Worm (Caenorhabditis elegans) whole organism, L4 larva: ENCODE measurements around the gene nhr-184.

ENCODE experiments used
- Y105C5A.15 ChIP-seq: fragments of 200-800 bp; sonication (Bioruptor generic); IDR thresholded peaks from 2 replicates; pipeline ENCODE4 v1.3.6; 2022; ENCODE audit warnings: missing genetic modification characterization, missing compliant biosample characterization
- Y48G9A.11 ChIP-seq: fragments of 200-800 bp; sonication (Bioruptor generic); IDR thresholded peaks from 2 replicates; pipeline ENCODE4 v1.3.6; 2022; ENCODE audit warnings: missing genetic modification reagents, missing genetic modification characterization, missing compliant biosample characterization
- Y5F2A.4 ChIP-seq: fragments of 200-800 bp; sonication (Bioruptor generic); optimal IDR thresholded peaks from 2 replicates; lab custom pipeline; 2018; ENCODE audit warnings: mild to moderate bottlenecking, missing genetic modification characterization, missing compliant biosample characterization
- ZK337.2 ChIP-seq: fragments of 200-800 bp; sonication (Bioruptor generic); IDR thresholded peaks from 2 replicates; pipeline ENCODE4 v1.3.6; 2022; ENCODE audit warnings: missing genetic modification reagents, missing genetic modification characterization, missing compliant biosample characterization
- ama-1 ChIP-seq: fragments of 150-350 bp; optimal IDR thresholded peaks from 2 replicates; lab custom pipeline; 2014; ENCODE audit warnings: inconsistent platforms, mixed read lengths
- arid-1 ChIP-seq: fragments of 200-800 bp; sonication (Bioruptor generic); conservative IDR thresholded peaks from 2 replicates; pipeline ENCODE4 v1.3.6; 2022; ENCODE audit warnings: missing genetic modification reagents, missing genetic modification characterization, missing compliant biosample characterization
- attf-4 ChIP-seq: sonication (generic microtip); optimal IDR thresholded peaks from 3 replicates; lab custom pipeline; 2017; ENCODE audit warnings: missing biosample characterization, missing genetic modification characterization
- ceh-44 ChIP-seq: fragments of 200-800 bp; sonication (Bioruptor generic); IDR thresholded peaks from 2 replicates; pipeline ENCODE4 v1.3.6; 2022; ENCODE audit warnings: missing genetic modification reagents, missing genetic modification characterization, missing compliant biosample characterization
- ceh-62 ChIP-seq: sonication (generic microtip); optimal IDR thresholded peaks from 2 replicates; lab custom pipeline; 2017; ENCODE audit warnings: missing biosample characterization, missing genetic modification characterization
- ceh-82 ChIP-seq: sonication (generic microtip); optimal IDR thresholded peaks from 2 replicates; lab custom pipeline; 2017; ENCODE audit warnings: missing biosample characterization, missing genetic modification characterization
- cey-2 ChIP-seq: sonication (generic microtip); optimal IDR thresholded peaks from 3 replicates; lab custom pipeline; 2017; ENCODE audit warnings: missing genetic modification characterization, mild to moderate bottlenecking, missing compliant biosample characterization, antibody characterized with exemption, borderline replicate concordance; ENCODE audit not compliant: insufficient read depth
- ctbp-1 ChIP-seq: fragments of 200-800 bp; sonication (Bioruptor generic); IDR thresholded peaks from 2 replicates; pipeline ENCODE4 v1.3.6; 2022; ENCODE audit warnings: missing genetic modification reagents, missing genetic modification characterization, missing compliant biosample characterization
- daf-12 ChIP-seq: fragments of 150-350 bp; optimal IDR thresholded peaks from 2 replicates; lab custom pipeline; 2014; ENCODE audit warnings: missing biosample characterization, missing genetic modification reagents, missing genetic modification characterization
- daf-16 ChIP-seq, 3 experiments: sonication (generic microtip); optimal IDR thresholded peaks; 2 replicates each; lab custom pipeline; 2016 to 2017; ENCODE audit warnings: missing genetic modification characterization in 3 of 3, missing genetic modification reagents in 3 of 3, mild to moderate bottlenecking in 2 of 3, missing compliant biosample characterization in 2 of 3, missing biosample characterization in 1 of 3, moderate library complexity in 1 of 3
- dmd-6 ChIP-seq: fragments of 200-800 bp; sonication (Bioruptor generic); IDR thresholded peaks from 2 replicates; pipeline ENCODE4 v1.3.6; 2022; ENCODE audit warnings: missing genetic modification reagents, missing genetic modification characterization, missing compliant biosample characterization
- duxl-1 ChIP-seq: sonication (generic microtip); optimal IDR thresholded peaks from 2 replicates; lab custom pipeline; 2016; ENCODE audit warnings: mild to moderate bottlenecking, missing genetic modification characterization, moderate library complexity, missing compliant biosample characterization; ENCODE audit not compliant: poor library complexity
- dve-1 ChIP-seq: sonication (generic microtip); optimal IDR thresholded peaks from 2 replicates; lab custom pipeline; 2017; ENCODE audit warnings: antibody characterized with exemption, mild to moderate bottlenecking, missing genetic modification characterization, missing compliant biosample characterization; ENCODE audit not compliant: insufficient read depth
- fkh-10 ChIP-seq: fragments of 150-350 bp; optimal IDR thresholded peaks from 2 replicates; lab custom pipeline; 2014; ENCODE audit warnings: missing biosample characterization, missing genetic modification reagents, missing genetic modification characterization
- fos-1 ChIP-seq: fragments of 150-350 bp; optimal IDR thresholded peaks from 2 replicates; lab custom pipeline; 2014; ENCODE audit warnings: missing biosample characterization, missing genetic modification characterization
- gei-8 ChIP-seq: fragments of 200-800 bp; sonication (Bioruptor generic); optimal IDR thresholded peaks from 2 replicates; lab custom pipeline; 2018; ENCODE audit warnings: mild to moderate bottlenecking, missing genetic modification characterization, missing compliant biosample characterization
- hlh-11 ChIP-seq: fragments of 200-800 bp; sonication (Bioruptor generic); optimal IDR thresholded peaks from 2 replicates; lab custom pipeline; 2018; ENCODE audit warnings: mild to moderate bottlenecking, missing genetic modification characterization, missing compliant biosample characterization
- hlh-30 ChIP-seq: sonication (generic microtip); optimal IDR thresholded peaks from 2 replicates; lab custom pipeline; 2017; ENCODE audit warnings: antibody characterized with exemption, mild to moderate bottlenecking, missing genetic modification characterization, missing compliant biosample characterization; ENCODE audit not compliant: insufficient read depth
- hmg-1.1 ChIP-seq: fragments of 200-800 bp; sonication (Bioruptor generic); IDR thresholded peaks from 2 replicates; pipeline ENCODE4 v1.3.6; 2022; ENCODE audit warnings: missing genetic modification reagents, missing genetic modification characterization, missing compliant biosample characterization
- lin-1 ChIP-seq: fragments of 200-800 bp; sonication (Bioruptor generic); IDR thresholded peaks from 2 replicates; pipeline ENCODE4 v1.3.6; 2022; ENCODE audit warnings: missing genetic modification reagents, missing genetic modification characterization, missing compliant biosample characterization
- lin-15B ChIP-seq: fragments of 150-350 bp; sonication (generic microtip); optimal IDR thresholded peaks from 3 replicates; lab custom pipeline; 2014; ENCODE audit warnings: missing biosample characterization, missing genetic modification characterization
- lin-29 ChIP-seq: fragments of 200-800 bp; sonication (Bioruptor generic); IDR thresholded peaks from 2 replicates; pipeline ENCODE4 v1.3.6; 2022; ENCODE audit warnings: missing genetic modification reagents, missing genetic modification characterization, missing compliant biosample characterization
- lin-39 ChIP-seq: fragments of 150-350 bp; optimal IDR thresholded peaks from 2 replicates; lab custom pipeline; 2014; ENCODE audit warnings: missing biosample characterization, missing genetic modification reagents, missing genetic modification characterization
- madf-5 ChIP-seq, 2 experiments: fragments of 200-800 bp; sonication (Bioruptor generic); IDR thresholded peaks; 2 replicates each; pipeline ENCODE4 v1.3.6; 2022; ENCODE audit warnings: missing compliant biosample characterization in 2 of 2, missing genetic modification characterization in 2 of 2
- mdt-29 ChIP-seq: fragments of 200-800 bp; sonication (Bioruptor generic); IDR thresholded peaks from 2 replicates; pipeline ENCODE4 v1.3.6; 2022; ENCODE audit warnings: missing genetic modification reagents, missing genetic modification characterization, missing compliant biosample characterization
- mep-1 ChIP-seq: fragments of 150-350 bp; sonication (generic microtip); optimal IDR thresholded peaks from 3 replicates; lab custom pipeline; 2014; ENCODE audit warnings: missing biosample characterization, missing genetic modification characterization
- nhr-102 ChIP-seq: sonication (generic microtip); optimal IDR thresholded peaks from 2 replicates; lab custom pipeline; 2016; ENCODE audit warnings: mild to moderate bottlenecking, missing genetic modification characterization, moderate library complexity, missing compliant biosample characterization
- nhr-11 ChIP-seq: fragments of 150-350 bp; optimal IDR thresholded peaks from 2 replicates; lab custom pipeline; 2014; ENCODE audit warnings: missing biosample characterization, missing genetic modification characterization
- nhr-237 ChIP-seq: sonication (generic microtip); optimal IDR thresholded peaks from 2 replicates; lab custom pipeline; 2017; ENCODE audit warnings: missing biosample characterization, missing genetic modification characterization
- nhr-28 ChIP-seq: fragments of 150-350 bp; optimal IDR thresholded peaks from 2 replicates; lab custom pipeline; 2014; ENCODE audit warnings: missing biosample characterization, missing genetic modification characterization
- nhr-6 ChIP-seq: fragments of 150-350 bp; optimal IDR thresholded peaks from 2 replicates; lab custom pipeline; 2014; ENCODE audit warnings: missing biosample characterization, missing genetic modification characterization
- pha-4 ChIP-seq, 2 experiments: fragments of 150-350 bp in 1 of 2; fragments of 200-800 bp in 1 of 2; sonication (Bioruptor generic) in 1 of 2; IDR thresholded peaks in 1 of 2; optimal IDR thresholded peaks in 1 of 2; 2 replicates each; pipeline versions ENCODE4 v1.3.6 to Lab custom; 2014 to 2022; ENCODE audit warnings: missing genetic modification characterization in 2 of 2, missing genetic modification reagents in 2 of 2, missing biosample characterization in 1 of 2, missing compliant biosample characterization in 1 of 2
- php-3 ChIP-seq: fragments of 200-800 bp; sonication (Bioruptor generic); IDR thresholded peaks from 2 replicates; pipeline ENCODE4 v1.3.6; 2022; ENCODE audit warnings: missing genetic modification reagents, missing genetic modification characterization, missing compliant biosample characterization
- pqm-1 ChIP-seq: sonication (generic microtip); optimal IDR thresholded peaks from 2 replicates; lab custom pipeline; 2017; ENCODE audit warnings: missing biosample characterization, missing genetic modification characterization
- sdz-12 ChIP-seq: fragments of 200-800 bp; sonication (Bioruptor generic); optimal IDR thresholded peaks from 2 replicates; lab custom pipeline; 2018; ENCODE audit warnings: mild to moderate bottlenecking, missing genetic modification characterization, missing compliant biosample characterization
- snpc-1.2 ChIP-seq: fragments of 200-800 bp; sonication (Bioruptor generic); IDR thresholded peaks from 2 replicates; pipeline ENCODE4 v1.3.6; 2022; ENCODE audit warnings: missing genetic modification reagents, missing genetic modification characterization, missing compliant biosample characterization
- snpc-4 ChIP-seq: fragments of 150-350 bp; optimal IDR thresholded peaks from 2 replicates; lab custom pipeline; 2014; ENCODE audit warnings: missing biosample characterization, missing genetic modification characterization
- spr-1 ChIP-seq: sonication (generic microtip); optimal IDR thresholded peaks from 2 replicates; lab custom pipeline; 2016; ENCODE audit warnings: mild to moderate bottlenecking, missing genetic modification characterization, missing compliant biosample characterization
- spr-3 ChIP-seq: fragments of 200-800 bp; sonication (Bioruptor generic); optimal IDR thresholded peaks from 2 replicates; lab custom pipeline; 2018; ENCODE audit warnings: mild to moderate bottlenecking, missing genetic modification characterization, missing compliant biosample characterization
- unc-62 ChIP-seq, 3 experiments: fragments of 150-350 bp in 1 of 3; sonication (generic microtip); optimal IDR thresholded peaks in 2 of 3; peaks in 1 of 3; 1 replicate in 1 of 3; 2 replicates in 2 of 3; lab custom pipeline; 2014 to 2017; ENCODE audit warnings: missing biosample characterization in 3 of 3, missing genetic modification characterization in 3 of 3, missing genetic modification reagents in 3 of 3, missing genotype in 1 of 3
- zfp-2 ChIP-seq: sonication (generic microtip); optimal IDR thresholded peaks from 2 replicates; lab custom pipeline; 2016; ENCODE audit warnings: mild to moderate bottlenecking, missing genetic modification characterization, missing compliant biosample characterization
- zip-11 ChIP-seq: fragments of 200-800 bp; sonication (Bioruptor generic); IDR thresholded peaks from 2 replicates; pipeline ENCODE4 v1.3.6; 2022; ENCODE audit warnings: missing genetic modification characterization, missing compliant biosample characterization

nhr-184 gene

DNA sequence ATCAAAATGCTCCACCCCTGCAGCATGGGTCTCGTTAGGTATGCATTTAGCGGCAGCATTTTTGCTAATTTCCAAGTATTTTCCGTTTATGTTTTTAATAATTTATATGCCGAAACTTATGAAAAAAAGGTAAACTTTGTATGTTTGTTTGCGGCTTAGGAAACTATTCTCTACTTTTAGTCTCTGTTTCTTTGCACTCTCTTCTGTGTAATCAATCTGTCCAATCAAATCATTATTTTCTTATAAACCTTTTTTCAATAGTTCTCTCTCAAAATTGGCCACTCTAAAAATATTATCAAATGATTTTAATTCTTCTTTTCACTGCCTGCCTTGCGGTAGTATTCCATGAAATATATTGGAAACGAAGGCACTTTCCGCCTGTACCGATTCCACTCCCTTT, 23.7 kb upstream of the nhr-184 start:
- TF ChIP-seq dve-1 (tag; lab: Kevin White, UChicago) (peak; percentile 14), unc-62 (GFP tag; optimal IDR thresholded peaks at IDR 0.05 in 1 of 2; lab: Kevin White, UChicago) (peak in 1 of 2 experiments; percentile 28), unc-62 (tag; optimal IDR thresholded peaks at IDR 0.05; lab: Kevin White, UChicago) (no peak), daf-16 (GFP tag; optimal IDR thresholded peaks at IDR 0.05; lab: Kevin White, UChicago) (no peak), daf-16 (tag; optimal IDR thresholded peaks at IDR 0.05; lab: Kevin White, UChicago) (peak; percentile 37), snpc-1.2 (GFP tag; lab: Robert Waterston, UW) (no peak), nhr-28 (peak; percentile 28)

DNA sequence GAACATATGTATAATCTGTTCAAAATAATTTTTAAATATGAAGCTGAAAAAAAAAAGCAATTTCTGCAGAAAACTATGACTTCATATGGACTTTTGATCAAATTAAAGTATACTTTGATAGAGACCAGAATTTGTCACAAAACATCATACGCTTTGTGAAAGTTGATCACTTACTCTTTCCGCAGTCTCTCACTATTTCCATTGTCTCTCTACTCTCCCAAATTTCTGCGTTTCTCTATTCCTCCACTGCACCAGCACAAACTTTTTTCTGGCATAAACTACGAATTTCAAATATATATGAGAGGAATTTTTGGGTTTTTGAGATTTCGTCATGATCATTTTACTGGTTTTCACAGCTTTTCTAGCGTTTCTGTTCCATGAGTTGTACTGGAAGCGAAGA, 21.6 kb upstream of the nhr-184 start, which contains the start of gene cyp-33C4:
Gene cyp-33C4, plus strand, starts transcription at position 293 of the 400 bp plus-strand sequence.
- TF ChIP-seq daf-16 (GFP tag; optimal IDR thresholded peaks at IDR 0.05; lab: Kevin White, UChicago): no peak
- TF ChIP-seq daf-16 (tag; optimal IDR thresholded peaks at IDR 0.05; lab: Kevin White, UChicago): peak; percentile 10
- no peak for TF ChIP-seq php-3 (GFP tag; lab: Robert Waterston, UW)
- no peak for TF ChIP-seq snpc-1.2 (GFP tag; lab: Robert Waterston, UW)
- TF ChIP-seq zip-11 (GFP tag; lab: Robert Waterston, UW): no peak
- no peak for TF ChIP-seq Y105C5A.15 (GFP tag; lab: Robert Waterston, UW)
- TF ChIP-seq spr-1 (tag; lab: Kevin White, UChicago): no peak
- TF ChIP-seq daf-12 (tag; lab: Kevin White, UChicago): no peak
- peak; percentile 91 for TF ChIP-seq nhr-28
- TF ChIP-seq ceh-82 (tag; lab: Kevin White, UChicago): no peak
- TF ChIP-seq ctbp-1 (GFP tag; lab: Robert Waterston, UW): no peak
- peak in 1 of 2 experiments; percentile 35 for TF ChIP-seq unc-62 (GFP tag; optimal IDR thresholded peaks at IDR 0.05 in 1 of 2; lab: Kevin White, UChicago)
- TF ChIP-seq unc-62 (tag; optimal IDR thresholded peaks at IDR 0.05; lab: Kevin White, UChicago): no peak
- no peak for TF ChIP-seq lin-29
- peak; percentile 34 for TF ChIP-seq dve-1 (tag; lab: Kevin White, UChicago)
- no peak for TF ChIP-seq fkh-10 (GFP tag; lab: Kevin White, UChicago)
- TF ChIP-seq nhr-237: no peak
- no peak for TF ChIP-seq lin-1
- TF ChIP-seq fos-1 (tag; lab: Kevin White, UChicago): no peak
- TF ChIP-seq pqm-1: peak; percentile 5
- no peak for TF ChIP-seq ZK337.2 (GFP tag; lab: Robert Waterston, UW)
- no peak for TF ChIP-seq madf-5 (GFP tag; IDR thresholded peaks at IDR 0.05; lab: Robert Waterston, UW)
- no peak for TF ChIP-seq ama-1 (lab: Kevin White, UChicago)
- TF ChIP-seq dmd-6 (GFP tag; lab: Robert Waterston, UW): peak; percentile 75
- TF ChIP-seq snpc-4: no peak
- no peak for TF ChIP-seq lin-15B (tag; lab: Kevin White, UChicago)
- no peak for TF ChIP-seq ceh-62
- no peak for TF ChIP-seq sdz-12 (GFP tag; lab: Kevin White, UChicago)
- no peak for TF ChIP-seq Y5F2A.4 (GFP tag; lab: Kevin White, UChicago)
- TF ChIP-seq pha-4 (GFP tag; IDR thresholded peaks at IDR 0.05; lab: Robert Waterston, UW): no peak
- TF ChIP-seq pha-4 (tag; optimal IDR thresholded peaks at IDR 0.05; lab: Kevin White, UChicago): no peak
- no peak for TF ChIP-seq arid-1 (GFP tag; lab: Robert Waterston, UW)
- TF ChIP-seq nhr-11 (tag; lab: Kevin White, UChicago): no peak
- no peak for TF ChIP-seq spr-3 (GFP tag; lab: Kevin White, UChicago)
- peak; percentile 52 for TF ChIP-seq hlh-11 (tag; lab: Kevin White, UChicago)
- TF ChIP-seq nhr-102: peak; percentile 8
- peak; percentile 32 for TF ChIP-seq hlh-30 (tag; lab: Kevin White, UChicago)
- no peak for TF ChIP-seq zfp-2
- no peak for TF ChIP-seq hmg-1.1 (GFP tag; lab: Robert Waterston, UW)
- no peak for TF ChIP-seq lin-39
- TF ChIP-seq mdt-29 (GFP tag; lab: Robert Waterston, UW): no peak
- TF ChIP-seq nhr-6 (tag; lab: Kevin White, UChicago): no peak
- TF ChIP-seq attf-4 (tag; lab: Kevin White, UChicago): no peak
- no peak for TF ChIP-seq Y48G9A.11 (GFP tag; lab: Robert Waterston, UW)
- TF ChIP-seq gei-8 (GFP tag; lab: Kevin White, UChicago): no peak
- no peak for TF ChIP-seq cey-2
- TF ChIP-seq duxl-1 (tag; lab: Kevin White, UChicago): no peak
- no peak for TF ChIP-seq ceh-44 (GFP tag; lab: Robert Waterston, UW)
- TF ChIP-seq mep-1 (tag; lab: Kevin White, UChicago): peak; percentile 19
